Worm (Caenorhabditis elegans) whole organism, early embryonic: ENCODE results near the gene rml-3.

Source experiments
- F13C5.2 ChIP-seq: sonication (generic microtip); optimal IDR thresholded peaks from 2 replicates; lab custom pipeline; 2017; ENCODE audit warnings: mild to moderate bottlenecking, missing genetic modification characterization, inconsistent platforms, missing compliant biosample characterization
- hmbx-1 ChIP-seq: sonication (generic microtip); optimal IDR thresholded peaks from 2 replicates; lab custom pipeline; 2016; ENCODE audit warnings: mild to moderate bottlenecking, missing genetic modification characterization, missing compliant biosample characterization
- hnd-1 ChIP-seq: sonication (generic microtip); optimal IDR thresholded peaks from 2 replicates; lab custom pipeline; 2016; ENCODE audit warnings: missing genetic modification characterization, missing compliant biosample characterization
- pes-1 ChIP-seq: fragments of 200-800 bp; sonication (Bioruptor generic); IDR thresholded peaks from 2 replicates; pipeline ENCODE4 v1.3.6; 2022; ENCODE audit warnings: missing genetic modification reagents, missing genetic modification characterization, missing compliant biosample characterization
- scrt-1 ChIP-seq: fragments of 200-800 bp; sonication (Bioruptor generic); IDR thresholded peaks from 2 replicates; pipeline ENCODE4 v1.3.6; 2022; ENCODE audit warnings: missing genetic modification characterization, missing compliant biosample characterization
- sea-1 ChIP-seq: fragments of 200-800 bp; sonication (Bioruptor generic); conservative IDR thresholded peaks from 2 replicates; pipeline ENCODE4 v1.3.6; 2022; ENCODE audit warnings: missing genetic modification characterization, missing compliant biosample characterization

DNA sequence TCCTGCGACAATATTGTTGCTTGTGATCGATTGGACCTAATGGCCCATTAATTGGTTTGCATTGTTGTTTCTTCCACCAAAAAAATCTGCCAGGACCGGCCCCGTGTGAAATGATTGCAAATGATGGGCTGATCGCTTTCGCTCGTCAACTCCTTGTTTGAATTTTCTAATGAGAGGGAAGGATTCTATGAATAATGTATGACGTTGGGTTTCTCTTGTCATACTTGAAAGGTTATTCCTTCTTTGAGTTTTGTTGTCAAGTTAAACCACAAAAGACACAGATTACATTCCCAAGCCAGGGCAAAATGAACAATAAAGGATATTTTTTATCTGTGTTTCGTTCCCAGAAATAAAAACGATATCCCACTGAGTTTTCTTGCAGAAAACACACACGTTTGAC lies 37.8 kb upstream of the rml-3 start:
- no peak for TF ChIP-seq sea-1 (GFP tag; lab: Robert Waterston, UW)
- no peak for TF ChIP-seq scrt-1 (GFP tag; lab: Robert Waterston, UW)
- no peak for TF ChIP-seq hnd-1
- no peak for TF ChIP-seq F13C5.2 (tag; lab: Kevin White, UChicago)
- TF ChIP-seq hmbx-1 (tag; lab: Kevin White, UChicago), result no peak
- TF ChIP-seq pes-1 (GFP tag; lab: Robert Waterston, UW), result no peak
